Fruit fly (Drosophila melanogaster) whole organism, adult: ENCODE data around the gene CG34161.
A peak's percentile ranks its signal among the peaks of the same experiment; 100 is the strongest.

Experiments
- CG11617 ChIP-seq: fragments of 200-800 bp; sonication (Bioruptor generic); optimal IDR thresholded peaks from 2 replicates; lab custom pipeline; 2017; ENCODE audit warnings: mild to moderate bottlenecking, missing biosample characterization, missing genetic modification reagents, missing genetic modification characterization
- CG12768 ChIP-seq: fragments of 200-800 bp; sonication (Bioruptor generic); optimal IDR thresholded peaks from 2 replicates; lab custom pipeline; 2017; ENCODE audit warnings: missing biosample characterization, missing genetic modification characterization, mild to moderate bottlenecking, moderate library complexity, missing genetic modification reagents
- CG14711 ChIP-seq: fragments of 200-800 bp; sonication (Bioruptor generic); optimal IDR thresholded peaks from 2 replicates; lab custom pipeline; 2018; ENCODE audit warnings: missing biosample characterization, mild to moderate bottlenecking, missing genetic modification characterization, moderate library complexity
- CG1620 ChIP-seq: fragments of 200-800 bp; sonication (Bioruptor generic); optimal IDR thresholded peaks from 2 replicates; lab custom pipeline; 2016; ENCODE audit warnings: missing biosample characterization, missing genetic modification characterization
- CG33017 ChIP-seq: fragments of 200-800 bp; sonication (Bioruptor generic); optimal IDR thresholded peaks from 2 replicates; lab custom pipeline; 2018; ENCODE audit warnings: missing biosample characterization, mild to moderate bottlenecking, missing genetic modification characterization, moderate library complexity
- CG5204 ChIP-seq: fragments of 200-800 bp; sonication (Bioruptor generic); optimal IDR thresholded peaks from 2 replicates; lab custom pipeline; 2016; ENCODE audit warnings: missing biosample characterization, missing genetic modification characterization
- CG7045 ChIP-seq: fragments of 200-800 bp; sonication (Bioruptor generic); optimal IDR thresholded peaks from 2 replicates; lab custom pipeline; 2017; ENCODE audit warnings: missing biosample characterization, mild to moderate bottlenecking, missing genetic modification characterization
- CG7101 ChIP-seq: fragments of 200-800 bp; sonication (Bioruptor generic); optimal IDR thresholded peaks from 2 replicates; lab custom pipeline; 2018; ENCODE audit warnings: missing biosample characterization, mild to moderate bottlenecking, missing genetic modification characterization, moderate library complexity
- Clk ChIP-seq: fragments of 200-800 bp; sonication (Bioruptor generic); optimal IDR thresholded peaks from 2 replicates; lab custom pipeline; 2017; ENCODE audit warnings: missing biosample characterization, missing genetic modification characterization
- Crg-1 ChIP-seq: fragments of 200-800 bp; sonication (Bioruptor generic); optimal IDR thresholded peaks from 2 replicates; lab custom pipeline; 2016; ENCODE audit warnings: missing biosample characterization, missing genetic modification characterization
- Hr96 ChIP-seq: fragments of 200-800 bp; sonication (Bioruptor generic); optimal IDR thresholded peaks from 2 replicates; lab custom pipeline; 2016; ENCODE audit warnings: missing biosample characterization, missing genetic modification characterization
- Mnt ChIP-seq: fragments of 200-800 bp; sonication (Bioruptor generic); optimal IDR thresholded peaks from 2 replicates; lab custom pipeline; 2016; ENCODE audit warnings: missing biosample characterization, mild to moderate bottlenecking, missing genetic modification characterization
- bab1 ChIP-seq: fragments of 200-800 bp; sonication (Bioruptor generic); optimal IDR thresholded peaks from 3 replicates; lab custom pipeline; 2019; ENCODE audit warnings: missing biosample characterization, mild to moderate bottlenecking, missing genetic modification characterization, moderate library complexity
- cnc ChIP-seq, 2 experiments: fragments of >200 bp; optimal IDR thresholded peaks; 2 replicates each; lab custom pipeline; 2017
- kay ChIP-seq: fragments of 200-800 bp; sonication (Bioruptor generic); peaks from one replicate; lab custom pipeline; 2016; ENCODE audit warnings: missing biosample characterization, missing genetic modification characterization, borderline replicate concordance
- ovo ChIP-seq: fragments of 200-800 bp; sonication (Bioruptor generic); optimal IDR thresholded peaks from 2 replicates; lab custom pipeline; 2016; ENCODE audit warnings: missing biosample characterization, missing genetic modification characterization
- pad ChIP-seq: fragments of 200-800 bp; sonication (Bioruptor generic); optimal IDR thresholded peaks from 3 replicates; lab custom pipeline; 2017; ENCODE audit warnings: missing biosample characterization, missing genetic modification characterization, mild to moderate bottlenecking, moderate library complexity, missing genetic modification reagents
- tj ChIP-seq: fragments of 200-800 bp; sonication (Bioruptor generic); optimal IDR thresholded peaks from 3 replicates; lab custom pipeline; 2017; ENCODE audit warnings: missing biosample characterization, mild to moderate bottlenecking, missing genetic modification characterization, moderate library complexity
- toe ChIP-seq: fragments of 200-800 bp; sonication (Bioruptor generic); optimal IDR thresholded peaks from 2 replicates; lab custom pipeline; 2016; ENCODE audit warnings: missing biosample characterization, missing genetic modification characterization

CG34161 gene

dm6 chr2L:10581602-10582001, at the start of gene CG34161:
CG34161 (minus strand) TSS chr2L:10581702.
- TF ChIP-seq toe = no peak
- no peak for TF ChIP-seq CG33017 (tag; lab: Kevin White, UChicago)
- no peak for TF ChIP-seq Mnt (GFP tag; lab: Kevin White, UChicago)
- TF ChIP-seq CG14711 = no peak
- TF ChIP-seq cnc (optimal IDR thresholded peaks at IDR 0.05; lab: Kevin White, UChicago) = no peak
- TF ChIP-seq kay = no peak
- no peak for TF ChIP-seq CG7045 (GFP tag; lab: Kevin White, UChicago)
- no peak for TF ChIP-seq CG11617
- TF ChIP-seq Clk (GFP tag; lab: Kevin White, UChicago) = no peak
- no peak for TF ChIP-seq CG5204 (GFP tag; lab: Kevin White, UChicago)

DNA sequence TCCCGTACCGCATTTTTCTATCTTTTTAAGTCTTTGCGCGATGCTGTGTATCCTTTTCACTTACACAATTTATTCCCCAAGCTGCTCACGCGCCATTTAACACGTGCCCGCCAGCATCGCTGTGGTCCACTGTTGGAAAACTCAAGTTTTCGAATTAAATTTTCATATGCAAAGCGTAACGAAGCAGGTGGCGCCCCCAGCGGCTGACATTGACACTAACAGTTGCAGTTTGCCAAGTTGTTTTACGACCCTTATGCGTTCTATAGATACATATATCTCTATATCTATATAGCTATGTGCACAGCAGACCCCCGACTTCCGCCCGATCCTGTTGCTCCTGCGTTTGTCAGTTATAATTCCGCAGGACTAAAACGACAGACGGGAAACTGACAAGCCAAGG, 44.4 kb upstream of the CG34161 start:
- TF ChIP-seq Clk (GFP tag; lab: Kevin White, UChicago) = no peak
- no peak for TF ChIP-seq CG7101 (tag; lab: Kevin White, UChicago)
- TF ChIP-seq CG1620 (GFP tag; lab: Kevin White, UChicago) = no peak
- no peak for TF ChIP-seq bab1 (GFP tag; lab: Kevin White, UChicago)
- TF ChIP-seq tj (GFP tag; lab: Kevin White, UChicago) = no peak
- no peak for TF ChIP-seq CG5204 (GFP tag; lab: Kevin White, UChicago)
- no peak for TF ChIP-seq Hr96 (GFP tag; lab: Kevin White, UChicago)
- no peak for TF ChIP-seq CG33017 (tag; lab: Kevin White, UChicago)
- TF ChIP-seq kay = no peak
- TF ChIP-seq pad (GFP tag; lab: Kevin White, UChicago) = no peak
- no peak for TF ChIP-seq ovo (GFP tag; lab: Kevin White, UChicago)

DNA sequence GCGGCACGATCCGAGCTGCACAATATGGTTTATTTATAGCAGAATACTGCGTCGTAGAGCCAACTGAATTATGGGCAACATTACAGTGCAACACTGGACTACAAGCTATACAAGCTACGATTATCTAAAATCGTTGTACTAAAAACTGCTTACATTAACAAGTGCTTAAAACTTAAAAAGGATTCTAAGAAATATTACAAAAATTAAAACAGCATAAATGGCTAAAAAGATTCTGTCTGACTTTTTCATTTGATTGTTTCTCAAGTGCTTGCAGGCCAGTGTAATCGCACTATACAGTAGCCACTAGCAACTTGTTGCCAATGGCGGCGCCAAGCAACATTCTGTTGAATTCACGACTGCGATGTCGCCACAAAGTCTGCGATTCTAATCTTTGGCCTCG, 35.3 kb upstream of the CG34161 start:
- TF ChIP-seq CG12768 (no peak), cnc (optimal IDR thresholded peaks at IDR 0.05; lab: Kevin White, UChicago) (no peak), Clk (GFP tag; lab: Kevin White, UChicago) (no peak), Hr96 (GFP tag; lab: Kevin White, UChicago) (no peak), kay (no peak), tj (GFP tag; lab: Kevin White, UChicago) (no peak), CG11617 (no peak), toe (no peak), CG1620 (GFP tag; lab: Kevin White, UChicago) (no peak), CG33017 (tag; lab: Kevin White, UChicago) (no peak), CG7045 (GFP tag; lab: Kevin White, UChicago) (no peak), ovo (GFP tag; lab: Kevin White, UChicago) (no peak), CG5204 (GFP tag; lab: Kevin White, UChicago) (no peak)

- no peak for TF ChIP-seq CG12768
- TF ChIP-seq Crg-1 (GFP tag; lab: Kevin White, UChicago) = no peak
- no peak for TF ChIP-seq ovo (GFP tag; lab: Kevin White, UChicago)
- TF ChIP-seq Clk (GFP tag; lab: Kevin White, UChicago) = no peak
- no peak for TF ChIP-seq toe
- no peak for TF ChIP-seq bab1 (GFP tag; lab: Kevin White, UChicago)
These were observed 34.4 kb upstream of the CG34161 start for dm6 chr2L:10615889-10616288.

- TF ChIP-seq bab1 (GFP tag; lab: Kevin White, UChicago) (no peak), kay (peak; percentile 4), CG14711 (no peak), ovo (GFP tag; lab: Kevin White, UChicago) (no peak), Clk (GFP tag; lab: Kevin White, UChicago) (no peak), CG7101 (tag; lab: Kevin White, UChicago) (no peak)
These were observed 33.4 kb upstream of the CG34161 start for dm6 chr2L:10614660-10615479.

DNA sequence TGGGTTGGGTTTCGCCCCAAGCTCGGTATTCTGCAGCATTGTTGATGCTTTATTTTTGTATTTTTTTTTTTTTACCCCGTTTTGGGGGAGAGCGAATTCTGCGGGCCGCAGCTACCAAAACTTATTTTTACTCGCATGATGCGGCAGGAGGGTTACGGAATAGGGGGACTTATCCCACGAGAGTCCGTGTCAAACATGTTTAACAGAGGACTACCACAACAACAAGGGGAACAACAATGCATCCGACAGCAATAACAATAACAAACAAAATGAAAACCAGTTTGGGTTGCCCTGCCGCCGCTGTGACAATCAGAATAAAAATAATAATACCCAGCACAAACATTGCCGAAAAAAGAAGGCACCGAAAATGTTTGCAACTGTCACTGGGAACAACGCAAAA, 31.6 kb upstream of the CG34161 start:
- TF ChIP-seq CG7101 (tag; lab: Kevin White, UChicago) = no peak
- no peak for TF ChIP-seq Crg-1 (GFP tag; lab: Kevin White, UChicago)
- TF ChIP-seq CG33017 (tag; lab: Kevin White, UChicago) = no peak
- TF ChIP-seq CG1620 (GFP tag; lab: Kevin White, UChicago) = no peak
- TF ChIP-seq Mnt (GFP tag; lab: Kevin White, UChicago) = no peak
- no peak for TF ChIP-seq Hr96 (GFP tag; lab: Kevin White, UChicago)
- no peak for TF ChIP-seq toe
- no peak for TF ChIP-seq CG12768
- TF ChIP-seq ovo (GFP tag; lab: Kevin White, UChicago) = no peak
- TF ChIP-seq bab1 (GFP tag; lab: Kevin White, UChicago) = no peak
- no peak for TF ChIP-seq kay
- no peak for TF ChIP-seq CG5204 (GFP tag; lab: Kevin White, UChicago)
- TF ChIP-seq CG7045 (GFP tag; lab: Kevin White, UChicago) = no peak
- no peak for TF ChIP-seq CG14711
- no peak for TF ChIP-seq CG11617
- TF ChIP-seq Clk (GFP tag; lab: Kevin White, UChicago) = no peak
- no peak for TF ChIP-seq cnc (optimal IDR thresholded peaks at IDR 0.05; lab: Kevin White, UChicago)
- TF ChIP-seq pad (GFP tag; lab: Kevin White, UChicago) = no peak
